Worm (Caenorhabditis elegans) whole organism, early embryonic: ENCODE results near the gene dmd-9.

Experiments used
- B0310.2 ChIP-seq: sonication (generic microtip); optimal IDR thresholded peaks from 2 replicates; lab custom pipeline; 2016; ENCODE audit warnings: mild to moderate bottlenecking, missing genetic modification characterization, missing compliant biosample characterization
- F13C5.2 ChIP-seq: sonication (generic microtip); optimal IDR thresholded peaks from 2 replicates; lab custom pipeline; 2017; ENCODE audit warnings: mild to moderate bottlenecking, missing genetic modification characterization, inconsistent platforms, missing compliant biosample characterization
- aly-1 ChIP-seq: sonication (generic microtip); optimal IDR thresholded peaks from 2 replicates; lab custom pipeline; 2016; ENCODE audit warnings: missing genetic modification characterization, missing compliant biosample characterization
- ama-1 ChIP-seq: fragments of 150-350 bp; optimal IDR thresholded peaks from 2 replicates; lab custom pipeline; 2014
- ceh-13 ChIP-seq: fragments of 200-800 bp; sonication (Bioruptor generic); optimal IDR thresholded peaks from 2 replicates; lab custom pipeline; 2018; ENCODE audit warnings: mild to moderate bottlenecking, missing genetic modification characterization, missing compliant biosample characterization
- ceh-36 ChIP-seq: sonication (generic microtip); optimal IDR thresholded peaks from 2 replicates; lab custom pipeline; 2016; ENCODE audit warnings: missing genetic modification characterization, inconsistent platforms, missing compliant biosample characterization
- ets-7 ChIP-seq: sonication (generic microtip); optimal IDR thresholded peaks from 2 replicates; lab custom pipeline; 2016; ENCODE audit warnings: missing genotype, missing genetic modification characterization, missing compliant biosample characterization
- flt-1 ChIP-seq: fragments of 200-800 bp; sonication (Bioruptor generic); IDR thresholded peaks from 2 replicates; pipeline ENCODE4 v1.3.6; 2022; ENCODE audit warnings: missing genetic modification characterization, missing compliant biosample characterization
- hmbx-1 ChIP-seq: sonication (generic microtip); optimal IDR thresholded peaks from 2 replicates; lab custom pipeline; 2016; ENCODE audit warnings: mild to moderate bottlenecking, missing genetic modification characterization, missing compliant biosample characterization
- hmg-4 ChIP-seq: fragments of 200-800 bp; sonication (Bioruptor generic); optimal IDR thresholded peaks from 2 replicates; lab custom pipeline; 2018; ENCODE audit warnings: mild to moderate bottlenecking, missing genetic modification characterization, missing compliant biosample characterization
- hnd-1 ChIP-seq: sonication (generic microtip); optimal IDR thresholded peaks from 2 replicates; lab custom pipeline; 2016; ENCODE audit warnings: missing genetic modification characterization, missing compliant biosample characterization
- pes-1 ChIP-seq: fragments of 200-800 bp; sonication (Bioruptor generic); IDR thresholded peaks from 2 replicates; pipeline ENCODE4 v1.3.6; 2022; ENCODE audit warnings: missing genetic modification reagents, missing genetic modification characterization, missing compliant biosample characterization
- scrt-1 ChIP-seq: fragments of 200-800 bp; sonication (Bioruptor generic); IDR thresholded peaks from 2 replicates; pipeline ENCODE4 v1.3.6; 2022; ENCODE audit warnings: missing genetic modification characterization, missing compliant biosample characterization
- sea-1 ChIP-seq: fragments of 200-800 bp; sonication (Bioruptor generic); conservative IDR thresholded peaks from 2 replicates; pipeline ENCODE4 v1.3.6; 2022; ENCODE audit warnings: missing genetic modification characterization, missing compliant biosample characterization
- tbx-11 ChIP-seq: fragments of 200-800 bp; sonication (Bioruptor generic); IDR thresholded peaks from 2 replicates; pipeline ENCODE4 v1.3.6; 2022; ENCODE audit warnings: missing genetic modification characterization, missing compliant biosample characterization
- tbx-37 ChIP-seq: fragments of 200-800 bp; sonication (Bioruptor generic); conservative IDR thresholded peaks from 2 replicates; pipeline ENCODE4 v1.3.6; 2022; ENCODE audit warnings: missing genetic modification reagents, missing genetic modification characterization, missing compliant biosample characterization
- tra-4 ChIP-seq: sonication (generic microtip); optimal IDR thresholded peaks from 2 replicates; lab custom pipeline; 2017; ENCODE audit warnings: missing genetic modification characterization, missing compliant biosample characterization

The dmd-9 gene

ce11 chrIV:3265657-3266056 is 11.3 kb upstream of the dmd-9 start, which contains the start of gene T26C12.2:
TSS of gene T26C12.2 (minus strand) at chrIV:3265757.
- TF ChIP-seq F13C5.2 (tag; lab: Kevin White, UChicago) = no peak

DNA sequence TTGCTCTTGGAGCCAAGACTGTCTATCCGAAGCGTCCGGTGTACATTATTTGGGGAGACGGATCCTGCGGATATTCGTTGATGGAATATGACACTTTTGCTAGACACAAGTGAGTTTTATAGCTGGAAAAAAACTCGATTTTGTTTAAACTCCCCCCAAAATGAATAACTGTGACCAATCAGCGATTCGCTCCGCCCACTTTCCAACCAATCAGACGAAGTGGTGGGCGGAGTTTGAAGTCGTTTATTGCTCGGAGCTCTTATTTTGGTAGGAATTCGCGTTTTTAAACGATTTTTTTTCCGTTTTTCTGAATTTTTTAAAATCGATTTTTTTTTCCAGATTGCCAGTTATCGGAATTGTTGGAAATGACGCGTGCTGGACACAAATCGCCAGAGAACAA is 7.4 kb upstream of the dmd-9 start:
- TF ChIP-seq ama-1 (lab: Kevin White, UChicago) (no peak), hnd-1 (no peak), scrt-1 (GFP tag; lab: Robert Waterston, UW) (no peak), F13C5.2 (tag; lab: Kevin White, UChicago) (no peak), hmg-4 (GFP tag; lab: Kevin White, UChicago) (no peak), hmbx-1 (tag; lab: Kevin White, UChicago) (no peak), tbx-11 (GFP tag; lab: Robert Waterston, UW) (no peak), tra-4 (no peak), pes-1 (GFP tag; lab: Robert Waterston, UW) (no peak), tbx-37 (GFP tag; lab: Robert Waterston, UW) (no peak), flt-1 (no peak), sea-1 (no peak)

DNA sequence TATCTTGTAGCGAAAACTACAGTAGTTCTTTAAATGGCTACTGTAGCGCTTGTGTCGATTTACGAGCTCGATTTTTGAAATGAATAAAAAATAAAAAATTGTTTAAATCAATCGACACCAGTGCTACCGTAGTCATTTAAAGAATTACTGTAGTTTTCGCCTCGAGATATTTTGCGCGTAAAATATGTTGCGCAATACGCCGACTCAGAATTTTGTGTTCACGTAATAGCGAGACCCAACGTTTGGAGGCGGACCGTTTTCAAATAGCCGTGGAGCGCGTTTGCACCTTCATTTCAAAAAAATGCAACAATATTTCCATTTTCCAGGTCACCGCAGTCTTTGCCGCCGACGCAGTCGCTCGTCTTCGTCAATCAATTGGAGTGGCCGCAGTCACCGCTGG is 5.9 kb upstream of the dmd-9 start:
- TF ChIP-seq tbx-11 (GFP tag; lab: Robert Waterston, UW) = no peak
- no peak for TF ChIP-seq sea-1
- TF ChIP-seq hmbx-1 (tag; lab: Kevin White, UChicago) = no peak
- no peak for TF ChIP-seq ceh-36
- no peak for TF ChIP-seq aly-1 (tag; lab: Kevin White, UChicago)
- TF ChIP-seq tbx-37 (GFP tag; lab: Robert Waterston, UW) = no peak
- no peak for TF ChIP-seq ama-1 (lab: Kevin White, UChicago)
- no peak for TF ChIP-seq pes-1 (GFP tag; lab: Robert Waterston, UW)
- TF ChIP-seq scrt-1 (GFP tag; lab: Robert Waterston, UW) = no peak
- no peak for TF ChIP-seq hnd-1

DNA sequence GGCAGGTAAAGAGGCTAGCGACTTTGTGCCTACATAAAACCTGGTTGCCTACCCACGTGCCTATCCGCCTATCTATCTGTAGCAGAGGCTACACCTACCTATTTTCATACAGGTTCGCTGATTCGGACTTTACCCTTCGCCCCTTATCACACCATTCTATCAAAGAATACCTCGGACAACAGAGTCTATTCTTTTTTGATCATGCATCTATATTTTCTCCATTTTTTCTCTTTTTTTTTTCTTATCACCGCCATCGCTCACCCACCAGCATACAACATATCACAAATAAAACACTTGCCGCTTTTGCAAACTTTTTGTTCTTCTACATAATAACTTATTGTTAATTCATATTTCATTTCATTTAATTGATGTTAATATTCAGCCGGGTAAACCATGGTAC is 4.2 kb upstream of the dmd-9 start, which contains the start of gene T26C12.1:
TSS of gene T26C12.1 (plus strand) at position 383 of the 400 bp plus-strand sequence.
- TF ChIP-seq ceh-36 = no peak
- no peak for TF ChIP-seq hmbx-1 (tag; lab: Kevin White, UChicago)
- TF ChIP-seq pes-1 (GFP tag; lab: Robert Waterston, UW) = no peak
- no peak for TF ChIP-seq flt-1
- TF ChIP-seq F13C5.2 (tag; lab: Kevin White, UChicago) = no peak
- no peak for TF ChIP-seq sea-1
- TF ChIP-seq scrt-1 (GFP tag; lab: Robert Waterston, UW) = no peak
- no peak for TF ChIP-seq ets-7 (tag; lab: Kevin White, UChicago)
- TF ChIP-seq tra-4 = no peak

DNA sequence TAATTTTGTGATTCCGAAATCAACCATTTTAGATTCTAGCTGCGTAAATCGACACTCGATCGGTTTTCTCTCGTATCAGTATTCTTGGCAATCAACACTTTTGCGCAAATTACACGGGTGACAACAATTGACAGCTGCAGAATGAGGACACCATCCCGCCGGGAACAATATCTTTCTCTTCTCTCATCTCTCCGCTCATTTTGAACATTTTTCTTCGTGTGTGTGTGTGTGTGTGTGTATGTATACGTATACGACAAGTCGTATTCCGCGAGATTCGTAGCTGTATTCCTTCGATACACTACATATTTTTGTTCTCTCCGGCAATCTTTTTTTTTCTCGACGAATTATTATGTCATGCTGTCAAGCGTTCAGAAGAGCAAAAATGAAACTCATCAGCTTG is 2.5 kb upstream of the dmd-9 start:
- TF ChIP-seq ceh-36 (no peak), ama-1 (lab: Kevin White, UChicago) (no peak), pes-1 (GFP tag; lab: Robert Waterston, UW) (no peak), hmg-4 (GFP tag; lab: Kevin White, UChicago) (no peak), scrt-1 (GFP tag; lab: Robert Waterston, UW) (no peak), ceh-13 (GFP tag; lab: Kevin White, UChicago) (no peak), sea-1 (no peak), tra-4 (no peak), B0310.2 (tag; lab: Kevin White, UChicago) (no peak)

DNA sequence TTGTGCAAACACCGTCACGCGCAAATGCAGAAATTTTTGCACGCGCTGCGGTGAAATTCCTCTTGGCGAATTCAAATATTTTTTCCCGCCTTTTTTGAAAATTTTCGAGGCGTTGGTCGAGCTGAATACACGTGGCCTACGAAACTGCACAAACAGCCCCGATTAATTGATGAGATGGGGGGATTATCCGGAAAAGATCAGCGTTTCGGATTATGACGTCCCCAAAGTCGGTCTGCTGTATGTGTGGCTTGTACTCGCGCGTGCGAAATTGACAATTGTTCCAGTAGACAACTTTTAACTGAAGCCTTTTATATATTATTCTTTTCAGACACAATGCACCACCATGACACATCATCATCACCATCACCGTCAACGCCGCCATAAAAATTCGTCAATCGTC is 2.3 kb downstream of the dmd-9 start:
- no peak for TF ChIP-seq pes-1 (GFP tag; lab: Robert Waterston, UW)
- no peak for TF ChIP-seq hmbx-1 (tag; lab: Kevin White, UChicago)
- TF ChIP-seq ama-1 (lab: Kevin White, UChicago) = no peak
- TF ChIP-seq tra-4 = no peak
- no peak for TF ChIP-seq ets-7 (tag; lab: Kevin White, UChicago)

DNA sequence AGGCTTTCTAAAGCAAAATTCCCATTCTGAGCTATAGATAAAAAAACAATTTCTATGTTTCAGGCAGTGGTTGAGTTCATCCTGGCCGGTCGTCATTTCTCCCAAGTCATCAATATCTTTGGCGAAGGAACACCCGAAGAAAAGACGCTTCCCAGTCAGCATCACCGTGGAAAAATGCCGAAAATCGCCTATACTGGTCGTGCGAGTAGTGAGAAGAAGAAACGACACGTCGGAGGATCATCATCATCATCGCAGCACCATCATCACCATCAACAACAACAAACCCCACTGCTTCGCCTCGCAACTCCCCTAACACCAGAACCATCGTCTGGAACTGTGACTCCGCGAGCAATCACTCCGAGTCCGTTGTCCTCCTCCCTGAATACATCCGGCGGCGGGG is 2.8 kb downstream of the dmd-9 start:
- TF ChIP-seq sea-1 = no peak
- no peak for TF ChIP-seq flt-1
- TF ChIP-seq tra-4 = no peak
- no peak for TF ChIP-seq B0310.2 (tag; lab: Kevin White, UChicago)
- TF ChIP-seq ceh-13 (GFP tag; lab: Kevin White, UChicago) = no peak
- no peak for TF ChIP-seq hmg-4 (GFP tag; lab: Kevin White, UChicago)
- no peak for TF ChIP-seq hmbx-1 (tag; lab: Kevin White, UChicago)

- TF ChIP-seq tra-4 (no peak), ceh-36 (no peak), hmg-4 (GFP tag; lab: Kevin White, UChicago) (no peak), hnd-1 (no peak), ets-7 (tag; lab: Kevin White, UChicago) (no peak), flt-1 (no peak), hmbx-1 (tag; lab: Kevin White, UChicago) (no peak)
These were observed 4.3 kb downstream of the dmd-9 start for ce11 chrIV:3250020-3250419.

DNA sequence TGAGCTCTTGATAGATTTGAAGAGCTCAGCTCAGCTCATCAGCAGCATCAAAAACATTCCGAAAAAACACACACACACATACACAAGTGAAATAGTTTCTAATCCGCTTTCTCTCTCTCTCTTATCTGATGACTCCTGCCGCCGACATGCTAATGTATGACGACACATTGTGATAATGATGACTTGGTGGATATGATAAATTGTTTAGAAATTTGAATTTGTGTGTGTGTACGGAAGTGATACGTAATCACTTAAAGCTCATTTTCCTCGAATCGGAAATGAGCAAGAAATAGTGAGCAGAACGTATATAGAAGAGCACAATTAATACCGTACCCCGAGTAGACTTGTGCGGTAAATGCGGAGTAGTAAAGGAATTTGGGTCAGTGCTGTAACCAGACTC is 7.5 kb downstream of the dmd-9 start:
- TF ChIP-seq ceh-36 = no peak
- TF ChIP-seq aly-1 (tag; lab: Kevin White, UChicago) = no peak
- no peak for TF ChIP-seq B0310.2 (tag; lab: Kevin White, UChicago)
- TF ChIP-seq hnd-1 = no peak
- no peak for TF ChIP-seq hmbx-1 (tag; lab: Kevin White, UChicago)
- TF ChIP-seq tra-4 = no peak
- no peak for TF ChIP-seq tbx-37 (GFP tag; lab: Robert Waterston, UW)
- no peak for TF ChIP-seq scrt-1 (GFP tag; lab: Robert Waterston, UW)
- TF ChIP-seq F13C5.2 (tag; lab: Kevin White, UChicago) = no peak
- TF ChIP-seq sea-1 = no peak
- TF ChIP-seq ceh-13 (GFP tag; lab: Kevin White, UChicago) = no peak
